Fruit fly (Drosophila melanogaster) whole organism, embryonic: Measurements from ENCODE around the gene CG5445.

Source experiments
- Awh ChIP-seq: fragments of 200-800 bp; sonication (Bioruptor generic); IDR thresholded peaks from 2 replicates; pipeline ENCODE4, ENCODE4 v1.3.6; 2022; ENCODE audit warnings: missing biosample characterization, missing genetic modification characterization
- CG10209 ChIP-seq: fragments of 200-800 bp; sonication (Bioruptor generic); optimal IDR thresholded peaks from 3 replicates; lab custom pipeline; 2017; ENCODE audit warnings: missing biosample characterization, mild to moderate bottlenecking, missing genetic modification characterization, missing genetic modification reagents
- CG10267 ChIP-seq: fragments of 200-800 bp; sonication (Bioruptor generic); optimal IDR thresholded peaks from 2 replicates; lab custom pipeline; 2018; ENCODE audit warnings: missing biosample characterization, mild to moderate bottlenecking, missing genetic modification characterization, moderate library complexity
- CG10979 ChIP-seq: fragments of 200-800 bp; sonication (Bioruptor generic); optimal IDR thresholded peaks from 2 replicates; lab custom pipeline; 2018; ENCODE audit warnings: missing biosample characterization, mild to moderate bottlenecking, missing genetic modification characterization, moderate library complexity
- CG11504 ChIP-seq: fragments of 200-800 bp; sonication (Bioruptor generic); optimal IDR thresholded peaks from 3 replicates; lab custom pipeline; 2019; ENCODE audit warnings: missing biosample characterization, mild to moderate bottlenecking, missing genetic modification characterization, moderate library complexity
- CG1233 ChIP-seq: fragments of 200-800 bp; sonication (Bioruptor generic); optimal IDR thresholded peaks from 4 replicates; lab custom pipeline; 2018; ENCODE audit warnings: missing biosample characterization, mild to moderate bottlenecking, missing genetic modification characterization
- CG12391 ChIP-seq: fragments of 200-800 bp; sonication (Bioruptor generic); optimal IDR thresholded peaks from 3 replicates; lab custom pipeline; 2018; ENCODE audit warnings: missing biosample characterization, mild to moderate bottlenecking, missing genetic modification characterization, moderate library complexity
- CG13287 ChIP-seq: fragments of 200-800 bp; sonication (Bioruptor generic); IDR thresholded peaks from 2 replicates; pipeline ENCODE4 v1.3.6; 2022; ENCODE audit warnings: missing biosample characterization, missing genetic modification characterization; ENCODE audit not compliant: partially characterized antibody
- CG15696 ChIP-seq: fragments of 200-800 bp; sonication (Bioruptor generic); optimal IDR thresholded peaks from 2 replicates; lab custom pipeline; 2019; ENCODE audit warnings: missing biosample characterization, mild to moderate bottlenecking, missing genetic modification characterization, moderate library complexity
- CG17361 ChIP-seq: fragments of 200-800 bp; sonication (Bioruptor generic); IDR thresholded peaks from 3 replicates; pipeline ENCODE4 v1.3.6; 2022; ENCODE audit warnings: missing biosample characterization, missing genetic modification characterization
- CG17829 ChIP-seq: fragments of 200-800 bp; optimal IDR thresholded peaks from 2 replicates; lab custom pipeline; 2019; ENCODE audit warnings: missing biosample characterization, mild to moderate bottlenecking, missing genetic modification characterization, moderate library complexity
- CG18262 ChIP-seq: fragments of 200-800 bp; optimal IDR thresholded peaks from 3 replicates; lab custom pipeline; 2019; ENCODE audit warnings: missing biosample characterization, mild to moderate bottlenecking, missing genetic modification characterization, moderate library complexity
- CG1832 ChIP-seq: fragments of 200-800 bp; sonication (Bioruptor generic); optimal IDR thresholded peaks from 2 replicates; lab custom pipeline; 2017; ENCODE audit warnings: missing biosample characterization, mild to moderate bottlenecking, missing genetic modification characterization, inconsistent platforms
- CG18599 ChIP-seq: fragments of 200-800 bp; sonication (Bioruptor generic); optimal IDR thresholded peaks from 3 replicates; lab custom pipeline; 2017; ENCODE audit warnings: missing biosample characterization, missing genetic modification characterization, mild to moderate bottlenecking, moderate library complexity, missing genetic modification reagents
- CG2712 ChIP-seq: fragments of 200-800 bp; optimal IDR thresholded peaks from 3 replicates; lab custom pipeline; 2019; ENCODE audit warnings: missing biosample characterization, mild to moderate bottlenecking, missing genetic modification characterization, moderate library complexity
- CG30020 ChIP-seq: fragments of 200-800 bp; optimal IDR thresholded peaks from 2 replicates; lab custom pipeline; 2019; ENCODE audit warnings: missing biosample characterization, mild to moderate bottlenecking, missing genetic modification characterization, moderate library complexity
- CG31365 ChIP-seq: fragments of 200-800 bp; sonication (Bioruptor generic); optimal IDR thresholded peaks from 2 replicates; lab custom pipeline; 2018; ENCODE audit warnings: missing biosample characterization, mild to moderate bottlenecking, missing genetic modification characterization
- CG42726 ChIP-seq: fragments of 200-800 bp; sonication (Bioruptor generic); IDR thresholded peaks from 2 replicates; pipeline ENCODE4 v1.3.6; 2022; ENCODE audit warnings: missing biosample characterization, missing genetic modification characterization; ENCODE audit not compliant: partially characterized antibody
- CG4282 ChIP-seq: fragments of 200-800 bp; sonication (Bioruptor generic); optimal IDR thresholded peaks from 2 replicates; lab custom pipeline; 2016; ENCODE audit warnings: missing biosample characterization, missing genetic modification characterization
- CG4360 ChIP-seq: fragments of 200-800 bp; sonication (Bioruptor generic); IDR thresholded peaks from 2 replicates; pipeline ENCODE4 v1.3.6; 2022; ENCODE audit warnings: missing biosample characterization, missing genetic modification characterization
- CG43689 ChIP-seq: fragments of 200-800 bp; sonication (Bioruptor generic); IDR thresholded peaks from 2 replicates; pipeline ENCODE4 v1.3.6; 2022; ENCODE audit warnings: missing biosample characterization, missing genetic modification characterization
- CG4404 ChIP-seq: fragments of 200-800 bp; sonication (Bioruptor generic); IDR thresholded peaks from 2 replicates; pipeline ENCODE4 v1.3.6; 2022; ENCODE audit warnings: missing biosample characterization, missing genetic modification characterization
- CG4424 ChIP-seq: fragments of 200-800 bp; sonication (Bioruptor generic); optimal IDR thresholded peaks from 3 replicates; lab custom pipeline; 2016; ENCODE audit warnings: missing biosample characterization, missing genetic modification characterization
- CG4820 ChIP-seq: fragments of 200-800 bp; sonication (Bioruptor generic); optimal IDR thresholded peaks from 3 replicates; lab custom pipeline; 2016; ENCODE audit warnings: missing biosample characterization, missing genetic modification characterization
- CG7357 ChIP-seq: fragments of 200-800 bp; sonication (Bioruptor generic); IDR thresholded peaks from 3 replicates; pipeline ENCODE4 v1.3.6; 2022; ENCODE audit warnings: missing biosample characterization, missing genetic modification characterization
- D19A ChIP-seq: fragments of 200-800 bp; optimal IDR thresholded peaks from 3 replicates; lab custom pipeline; 2019; ENCODE audit warnings: missing biosample characterization, mild to moderate bottlenecking, missing genetic modification characterization, moderate library complexity
- Dbx ChIP-seq: fragments of 200-800 bp; sonication (Bioruptor generic); IDR thresholded peaks from 3 replicates; pipeline ENCODE4 v1.3.6; 2022; ENCODE audit warnings: missing biosample characterization, missing genetic modification characterization
- Eip74EF ChIP-seq, 2 experiments: fragments of 200-800 bp in 1 of 2; fragments of >200 bp in 1 of 2; sonication (Bioruptor generic) in 1 of 2; optimal IDR thresholded peaks; 2 replicates each; lab custom pipeline; 2017 to 2019; ENCODE audit warnings: missing biosample characterization in 2 of 2, missing genetic modification characterization in 2 of 2, mild to moderate bottlenecking in 1 of 2, moderate library complexity in 1 of 2
- Lim3 ChIP-seq: fragments of 200-800 bp; sonication (Bioruptor generic); IDR thresholded peaks from 2 replicates; pipeline ENCODE4 v1.3.6; 2022; ENCODE audit warnings: missing biosample characterization, missing genetic modification characterization
- Med ChIP-seq: fragments of 200-800 bp; sonication (Bioruptor generic); peaks from one replicate; lab custom pipeline; 2016; ENCODE audit warnings: missing biosample characterization, missing genetic modification characterization, mild to moderate bottlenecking, inconsistent platforms, moderate library complexity
- Mes4 ChIP-seq: fragments of 200-800 bp; sonication (Bioruptor generic); optimal IDR thresholded peaks from 2 replicates; lab custom pipeline; 2016; ENCODE audit warnings: missing biosample characterization, missing genetic modification characterization
- Ssrp ChIP-seq: fragments of 200-800 bp; sonication (Bioruptor generic); optimal IDR thresholded peaks from 2 replicates; lab custom pipeline; 2018; ENCODE audit warnings: missing biosample characterization, mild to moderate bottlenecking, missing genetic modification characterization, moderate library complexity
- ab ChIP-seq: fragments of 200-800 bp; sonication (Bioruptor generic); optimal IDR thresholded peaks from 2 replicates; lab custom pipeline; 2016; ENCODE audit warnings: missing biosample characterization, missing genetic modification characterization
- bcd ChIP-seq: fragments of 200-800 bp; sonication (Bioruptor generic); optimal IDR thresholded peaks from 2 replicates; lab custom pipeline; 2017; ENCODE audit warnings: missing biosample characterization, mild to moderate bottlenecking, missing genetic modification characterization
- corto ChIP-seq: fragments of 200-800 bp; sonication (Bioruptor generic); optimal IDR thresholded peaks from 2 replicates; lab custom pipeline; 2016; ENCODE audit warnings: missing biosample characterization, mild to moderate bottlenecking, missing genetic modification characterization, moderate library complexity
- crc ChIP-seq: fragments of 200-800 bp; sonication (Bioruptor generic); optimal IDR thresholded peaks from 2 replicates; lab custom pipeline; 2016; ENCODE audit warnings: missing biosample characterization, missing genetic modification characterization
- dimm ChIP-seq: fragments of 200-800 bp; sonication (Bioruptor generic); IDR thresholded peaks from 2 replicates; pipeline ENCODE4 v1.3.6; 2022; ENCODE audit warnings: missing biosample characterization, missing genetic modification characterization
- en ChIP-seq: fragments of 200-800 bp; sonication (Bioruptor generic); optimal IDR thresholded peaks from 2 replicates; lab custom pipeline; 2016; ENCODE audit warnings: missing biosample characterization, missing genetic modification characterization
- gem ChIP-seq: fragments of 200-800 bp; sonication (Bioruptor generic); optimal IDR thresholded peaks from 2 replicates; lab custom pipeline; 2019; ENCODE audit warnings: missing biosample characterization, mild to moderate bottlenecking, missing genetic modification characterization, moderate library complexity
- insv ChIP-seq, 2 experiments: fragments of 200-800 bp; sonication (Bioruptor generic); optimal IDR thresholded peaks; 3 replicates each; lab custom pipeline; 2016 to 2018; ENCODE audit warnings: missing biosample characterization in 2 of 2, missing genetic modification characterization in 2 of 2
- inv ChIP-seq: fragments of 200-800 bp; sonication (Bioruptor generic); IDR thresholded peaks from 2 replicates; pipeline ENCODE4 v1.3.6; 2022; ENCODE audit warnings: missing biosample characterization, missing genetic modification characterization; ENCODE audit not compliant: partially characterized antibody
- lola ChIP-seq, 3 experiments: fragments of >200 bp in 2 of 3; fragments of 200-800 bp in 1 of 3; sonication (Bioruptor generic) in 1 of 3; optimal IDR thresholded peaks; 2 replicates each; lab custom pipeline; 2017 to 2019; ENCODE audit warnings: missing biosample characterization in 3 of 3, missing genetic modification characterization in 3 of 3, mild to moderate bottlenecking in 1 of 3, moderate library complexity in 1 of 3
- p53 ChIP-seq: fragments of 200-800 bp; sonication (Bioruptor generic); optimal IDR thresholded peaks from 2 replicates; lab custom pipeline; 2016; ENCODE audit warnings: missing biosample characterization, missing genetic modification characterization
- phol ChIP-seq: fragments of 200-800 bp; sonication (Bioruptor generic); optimal IDR thresholded peaks from 3 replicates; lab custom pipeline; 2018; ENCODE audit warnings: missing biosample characterization, mild to moderate bottlenecking, missing genetic modification characterization, moderate library complexity
- sr ChIP-seq: fragments of 200-800 bp; sonication (Bioruptor generic); IDR thresholded peaks from 3 replicates; pipeline ENCODE4 v1.3.6; 2022; ENCODE audit warnings: missing biosample characterization, missing genetic modification characterization
- z ChIP-seq: fragments of 200-800 bp; sonication (Bioruptor generic); IDR thresholded peaks from 3 replicates; pipeline ENCODE4 v1.3.6; 2022; ENCODE audit warnings: missing biosample characterization, missing genetic modification characterization
- zen ChIP-seq: fragments of 200-800 bp; sonication (Bioruptor generic); optimal IDR thresholded peaks from 3 replicates; lab custom pipeline; 2018; ENCODE audit warnings: missing biosample characterization, mild to moderate bottlenecking, missing genetic modification characterization, moderate library complexity
- zfh1 ChIP-seq: fragments of 200-800 bp; sonication (Bioruptor generic); IDR thresholded peaks from 3 replicates; pipeline ENCODE4 v1.3.6; 2022; ENCODE audit warnings: missing biosample characterization, missing genetic modification characterization

Gene CG5445

DNA sequence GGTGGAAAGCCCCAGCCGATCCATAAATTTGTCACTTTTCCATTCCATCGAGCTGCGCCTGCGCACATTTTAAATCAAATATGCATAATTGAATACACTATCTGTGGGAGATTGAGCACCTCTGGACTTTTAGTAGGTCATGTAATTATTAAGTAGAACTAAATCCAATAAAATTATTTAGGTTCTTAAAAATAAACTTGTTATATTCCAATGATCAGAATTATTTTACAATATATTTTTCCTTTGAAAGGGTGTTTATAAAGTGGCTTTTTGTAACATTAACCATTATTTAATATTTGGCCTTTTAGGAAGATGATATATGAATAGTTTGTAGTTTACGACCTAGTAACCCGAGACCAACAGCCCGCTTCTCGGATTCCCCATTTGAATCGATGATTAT, 51.8 kb downstream of the CG5445 start (continued):
- TF ChIP-seq crc (GFP tag; lab: Kevin White, UChicago) (no peak), z (GFP tag; lab: Robert Waterston, UW) (no peak), Lim3 (GFP tag; lab: Robert Waterston, UW) (no peak), corto (GFP tag; lab: Kevin White, UChicago) (no peak), CG42726 (GFP tag; lab: Robert Waterston, UW) (no peak), ab (GFP tag; lab: Kevin White, UChicago) (no peak), Dbx (GFP tag; lab: Robert Waterston, UW) (no peak), p53 (GFP tag; lab: Kevin White, UChicago) (no peak), CG4282 (GFP tag; lab: Kevin White, UChicago) (no peak), Mes4 (GFP tag; lab: Kevin White, UChicago) (no peak), inv (GFP tag; lab: Robert Waterston, UW) (no peak), CG30020 (tag; lab: Kevin White, UChicago) (no peak), CG18599 (GFP tag; lab: Kevin White, UChicago) (no peak), CG7357 (no peak), CG13287 (GFP tag; lab: Robert Waterston, UW) (no peak), Ssrp (tag; lab: Kevin White, UChicago) (peak; percentile 17), Awh (GFP tag; lab: Robert Waterston, UW) (no peak), Eip74EF (GFP tag; optimal IDR thresholded peaks at IDR 0.05; lab: Kevin White, UChicago) (peak in 1 of 2 experiments; percentile 1)
- TF ChIP-seq, all 482 proteins: peak for 35

DNA sequence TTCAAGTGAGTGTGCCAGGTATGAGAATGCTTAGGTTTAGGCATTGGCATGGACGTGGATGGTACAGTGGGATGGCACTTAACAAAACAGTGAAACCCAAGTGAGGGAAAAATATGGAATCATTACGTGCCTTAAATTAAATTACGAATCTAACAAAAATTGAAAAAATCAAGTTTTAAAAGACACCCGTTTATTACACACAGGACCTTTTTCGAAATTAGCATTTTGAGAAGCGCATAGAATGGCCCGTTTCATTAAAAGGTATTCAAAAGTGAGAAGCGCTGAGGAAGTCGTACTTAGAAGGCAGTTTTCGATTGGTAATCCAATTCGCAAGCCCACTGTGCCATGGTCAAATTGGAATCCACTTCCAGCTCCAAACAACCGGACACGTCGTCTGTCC, 54.0 kb downstream of the CG5445 start:
- TF ChIP-seq insv (GFP tag; optimal IDR thresholded peaks at IDR 0.05; lab: Kevin White, UChicago) (peak in 1 of 2 experiments; percentile 65), CG43689 (GFP tag; lab: Robert Waterston, UW) (no peak), CG4282 (GFP tag; lab: Kevin White, UChicago) (no peak), CG17361 (0 out of 3 replicates have a peak, but pooled peaks have one; percentile 18), CG11504 (tag; lab: Kevin White, UChicago) (peak; percentile 1), CG1233 (no peak), dimm (GFP tag; lab: Robert Waterston, UW) (no peak), CG31365 (tag; lab: Kevin White, UChicago) (no peak), phol (peak; percentile 54), CG4404 (GFP tag; lab: Robert Waterston, UW) (peak; percentile 37; the same call in 1 of the 2 replicates), CG10979 (tag; lab: Kevin White, UChicago) (peak; percentile 37), lola (GFP tag; optimal IDR thresholded peaks at IDR 0.05; lab: Kevin White, UChicago) (peak in 1 of 3 experiments; percentile 4), CG2712 (tag; lab: Kevin White, UChicago) (peak; percentile 50), bcd (GFP tag; lab: Kevin White, UChicago) (no peak), CG1832 (GFP tag; lab: Kevin White, UChicago) (no peak), CG12391 (tag; lab: Kevin White, UChicago) (no peak), CG4424 (GFP tag; lab: Kevin White, UChicago) (peak; percentile 13), CG4360 (GFP tag; lab: Robert Waterston, UW) (no peak), zen (tag; lab: Kevin White, UChicago) (peak; percentile 35), gem (tag; lab: Kevin White, UChicago) (peak; percentile 4), zfh1 (GFP tag; lab: Robert Waterston, UW) (0 out of 3 replicates have a peak, but pooled peaks have one; percentile 17), sr (no peak), D19A (tag; lab: Kevin White, UChicago) (peak; percentile 22), CG10267 (tag; lab: Kevin White, UChicago) (peak; percentile 15), Med (GFP tag; lab: Kevin White, UChicago) (peak; percentile 49), CG18262 (peak; percentile 46), CG4820 (GFP tag; lab: Kevin White, UChicago) (peak; percentile 16), CG10209 (GFP tag; lab: Kevin White, UChicago) (no peak), CG17829 (peak; percentile 81), en (GFP tag; lab: Kevin White, UChicago) (no peak), CG15696 (tag; lab: Kevin White, UChicago) (peak; percentile 41)
